Worm (Caenorhabditis elegans) whole organism, L3 larva: ENCODE results near the gene mrps-18A.
A peak's percentile ranks its signal among the peaks of the same experiment; 100 is the strongest.

Source experiments
- ceh-16 ChIP-seq: sonication (generic microtip); optimal IDR thresholded peaks from 2 replicates; lab custom pipeline; 2017; ENCODE audit warnings: missing biosample characterization, missing genetic modification characterization
- ceh-28 ChIP-seq: fragments of 150-350 bp; optimal IDR thresholded peaks from 2 replicates; lab custom pipeline; 2014; ENCODE audit warnings: missing biosample characterization, missing genetic modification reagents, missing genetic modification characterization
- ceh-82 ChIP-seq: fragments of 150-350 bp; optimal IDR thresholded peaks from 2 replicates; lab custom pipeline; 2014; ENCODE audit warnings: missing biosample characterization, missing genetic modification characterization
- ceh-9 ChIP-seq: sonication (generic microtip); optimal IDR thresholded peaks from 2 replicates; lab custom pipeline; 2018; ENCODE audit warnings: missing biosample characterization, missing genetic modification characterization
- daf-12 ChIP-seq: fragments of 150-350 bp; optimal IDR thresholded peaks from 2 replicates; lab custom pipeline; 2014; ENCODE audit warnings: missing biosample characterization, missing genetic modification reagents, missing genetic modification characterization
- egl-27 ChIP-seq: sonication (generic microtip); optimal IDR thresholded peaks from 4 replicates; lab custom pipeline; 2017; ENCODE audit warnings: missing biosample characterization, missing genetic modification reagents, missing genetic modification characterization
- egl-5 ChIP-seq: fragments of 150-350 bp; optimal IDR thresholded peaks from 2 replicates; lab custom pipeline; 2017; ENCODE audit warnings: missing biosample characterization, missing genetic modification reagents, missing genetic modification characterization, inconsistent platforms
- elt-1 ChIP-seq: fragments of 150-350 bp; optimal IDR thresholded peaks from 2 replicates; lab custom pipeline; 2014; ENCODE audit warnings: missing biosample characterization, missing genetic modification characterization
- elt-2 ChIP-seq: sonication (generic microtip); optimal IDR thresholded peaks from 2 replicates; lab custom pipeline; 2016; ENCODE audit warnings: missing genetic modification reagents, mild to moderate bottlenecking, missing genetic modification characterization, missing compliant biosample characterization
- elt-3 ChIP-seq, 3 experiments: fragments of 150-350 bp in 1 of 3; sonication (generic microtip) in 2 of 3; optimal IDR thresholded peaks; 2 replicates in 2 of 3; 4 replicates in 1 of 3; lab custom pipeline; 2014 to 2017; ENCODE audit warnings: missing biosample characterization in 3 of 3, missing genetic modification characterization in 3 of 3
- eor-1 ChIP-seq, 2 experiments: fragments of 150-350 bp; optimal IDR thresholded peaks; 2 replicates each; lab custom pipeline; 2014 to 2018; ENCODE audit warnings: missing biosample characterization in 2 of 2, missing genetic modification characterization in 2 of 2
- fkh-10 ChIP-seq: sonication (generic microtip); optimal IDR thresholded peaks from 2 replicates; lab custom pipeline; 2017; ENCODE audit warnings: missing biosample characterization, missing genetic modification reagents, missing genetic modification characterization
- fkh-2 ChIP-seq: fragments of 150-350 bp; optimal IDR thresholded peaks from 2 replicates; lab custom pipeline; 2014; ENCODE audit warnings: missing biosample characterization, missing genetic modification reagents, missing genetic modification characterization
- hmg-11 ChIP-seq: sonication (generic microtip); optimal IDR thresholded peaks from 2 replicates; lab custom pipeline; 2016; ENCODE audit warnings: missing genetic modification characterization, missing compliant biosample characterization
- lin-15B ChIP-seq: fragments of 150-350 bp; optimal IDR thresholded peaks from 2 replicates; lab custom pipeline; 2014; ENCODE audit warnings: missing biosample characterization, missing genetic modification characterization
- lin-39 ChIP-seq: fragments of 150-350 bp; optimal IDR thresholded peaks from 2 replicates; lab custom pipeline; 2018; ENCODE audit warnings: missing biosample characterization, missing genetic modification reagents, missing genetic modification characterization
- mdl-1 ChIP-seq: fragments of 150-350 bp; optimal IDR thresholded peaks from 2 replicates; lab custom pipeline; 2014; ENCODE audit warnings: missing biosample characterization, missing genetic modification characterization
- mml-1 ChIP-seq: fragments of 150-350 bp; sonication (generic microtip); optimal IDR thresholded peaks from 3 replicates; lab custom pipeline; 2014; ENCODE audit warnings: missing biosample characterization, missing genetic modification characterization
- nfya-1 ChIP-seq: sonication (generic microtip); optimal IDR thresholded peaks from 2 replicates; lab custom pipeline; 2017; ENCODE audit warnings: missing genetic modification characterization, mild to moderate bottlenecking, missing compliant biosample characterization, antibody characterized with exemption, moderate library complexity; ENCODE audit not compliant: insufficient read depth
- nhr-11 ChIP-seq: fragments of 150-350 bp; optimal IDR thresholded peaks from 2 replicates; lab custom pipeline; 2014; ENCODE audit warnings: missing biosample characterization, missing genetic modification characterization
- nhr-23 ChIP-seq: fragments of 150-350 bp; optimal IDR thresholded peaks from 2 replicates; lab custom pipeline; 2014; ENCODE audit warnings: missing biosample characterization, missing genetic modification reagents, missing genetic modification characterization
- nhr-28 ChIP-seq: fragments of 150-350 bp; optimal IDR thresholded peaks from 2 replicates; lab custom pipeline; 2014; ENCODE audit warnings: missing biosample characterization, missing genetic modification characterization
- nhr-77 ChIP-seq: fragments of 150-350 bp; optimal IDR thresholded peaks from 2 replicates; lab custom pipeline; 2014; ENCODE audit warnings: missing biosample characterization, missing genetic modification characterization
- pha-4 ChIP-seq: fragments of 150-350 bp; optimal IDR thresholded peaks from 2 replicates; lab custom pipeline; 2014; ENCODE audit warnings: missing biosample characterization, missing genetic modification reagents, missing genetic modification characterization
- pqm-1 ChIP-seq: fragments of 150-350 bp; optimal IDR thresholded peaks from 2 replicates; lab custom pipeline; 2017; ENCODE audit warnings: missing biosample characterization, missing genetic modification characterization, inconsistent platforms
- sea-2 ChIP-seq: fragments of 150-350 bp; sonication (generic microtip); optimal IDR thresholded peaks from 4 replicates; lab custom pipeline; 2014; ENCODE audit warnings: missing biosample characterization, missing genetic modification reagents, missing genetic modification characterization
- unc-39 ChIP-seq: sonication (generic microtip); optimal IDR thresholded peaks from 4 replicates; lab custom pipeline; 2017; ENCODE audit warnings: missing biosample characterization, missing genetic modification characterization
- unc-62 ChIP-seq: fragments of 150-350 bp; sonication (generic microtip); optimal IDR thresholded peaks from 4 replicates; lab custom pipeline; 2014; ENCODE audit warnings: missing biosample characterization, missing genetic modification reagents, missing genetic modification characterization
- ztf-11 ChIP-seq: fragments of 150-350 bp; optimal IDR thresholded peaks from 2 replicates; lab custom pipeline; 2014; ENCODE audit warnings: missing biosample characterization, missing genetic modification characterization

The mrps-18A gene

DNA sequence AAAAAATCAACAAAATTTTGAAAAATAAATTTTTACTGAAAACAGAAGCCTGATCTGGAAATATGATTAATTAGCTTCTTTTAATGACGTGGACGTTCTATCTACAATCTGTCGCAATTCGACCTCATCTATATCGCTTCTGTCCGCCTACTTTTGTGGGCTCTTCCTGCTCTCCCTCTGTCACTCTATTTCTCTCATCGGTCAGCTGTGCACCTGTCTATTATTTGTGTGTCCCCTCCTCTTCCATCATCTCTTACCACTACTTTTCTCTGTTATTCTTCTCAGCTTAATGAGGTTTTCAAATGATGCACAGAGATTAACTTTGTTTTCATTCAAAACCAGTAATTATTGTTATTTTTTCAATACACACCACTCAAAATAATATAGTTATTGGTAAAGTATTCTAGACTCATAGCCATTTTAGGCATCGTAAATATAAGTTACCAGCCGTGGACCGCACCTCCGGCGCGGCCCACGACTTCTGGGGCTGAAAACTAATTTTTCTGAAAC is 32.6 kb downstream of the mrps-18A start:
- TF ChIP-seq elt-3 (tag; optimal IDR thresholded peaks at IDR 0.05; lab: Kevin White, UChicago), result no peak
- TF ChIP-seq elt-1 (tag; lab: Kevin White, UChicago), result no peak
- no peak for TF ChIP-seq fkh-10 (GFP tag; lab: Kevin White, UChicago)
- no peak for TF ChIP-seq sea-2 (GFP tag; lab: Kevin White, UChicago)
- no peak for TF ChIP-seq nhr-28 (tag; lab: Kevin White, UChicago)
- no peak for TF ChIP-seq unc-62 (GFP tag; lab: Kevin White, UChicago)
- no peak for TF ChIP-seq unc-39 (tag; lab: Kevin White, UChicago)
- TF ChIP-seq ceh-9 (tag; lab: Kevin White, UChicago), result no peak
- no peak for TF ChIP-seq mml-1
- no peak for TF ChIP-seq mdl-1
- TF ChIP-seq lin-39 (tag; lab: Kevin White, UChicago), result no peak
- TF ChIP-seq, all 47 proteins: peak for 0

ce11 chrIII:8298216-8298920 is 33.4 kb downstream of the mrps-18A start:
- peak; percentile 20 for TF ChIP-seq lin-39 (tag; lab: Kevin White, UChicago)
- TF ChIP-seq eor-1 (tag; optimal IDR thresholded peaks at IDR 0.05; lab: Kevin White, UChicago), result no peak
- peak; percentile 58 for TF ChIP-seq elt-2 (tag; lab: Kevin White, UChicago)

- TF ChIP-seq fkh-2 (tag; lab: Kevin White, UChicago) (no peak), elt-2 (tag; lab: Kevin White, UChicago) (peak; percentile 13)
Measured at ce11 chrIII:8293260-8293659, 38.5 kb downstream of the mrps-18A start.

DNA sequence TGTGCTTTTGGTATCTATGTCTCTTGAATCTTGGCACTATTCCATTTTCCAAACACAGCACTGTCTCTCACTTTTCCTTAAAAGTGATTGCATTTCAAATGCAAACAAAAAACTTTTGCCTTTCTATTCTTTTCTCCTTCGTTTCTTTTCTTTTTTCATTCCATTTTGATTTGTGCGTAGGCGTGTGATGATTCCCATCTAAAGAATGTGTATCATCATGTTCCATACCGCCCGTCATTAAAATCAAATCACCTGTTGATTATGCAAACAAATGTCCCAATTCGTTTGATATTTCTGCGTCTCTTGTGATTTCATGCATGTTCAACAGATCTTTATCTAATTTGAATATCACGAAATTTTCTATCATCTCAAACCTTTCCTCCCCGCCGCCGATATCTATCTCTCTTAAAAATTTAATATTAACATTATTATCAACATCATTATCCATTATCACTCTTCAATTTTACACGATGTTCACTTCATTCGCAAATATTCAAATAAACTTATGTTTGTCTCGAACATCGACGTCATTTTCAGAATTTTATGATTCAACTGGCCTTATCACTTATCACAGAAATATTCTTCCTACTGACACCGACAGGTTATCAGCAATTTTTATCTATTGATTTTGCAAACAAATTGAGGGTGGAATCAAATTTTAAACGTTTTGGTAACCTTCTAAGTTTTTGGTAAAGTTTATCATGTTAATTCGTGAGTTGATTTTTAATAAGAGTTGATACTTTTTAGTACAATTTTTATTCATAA is 40.3 kb downstream of the mrps-18A start:
- TF ChIP-seq pha-4 (tag; lab: Kevin White, UChicago) (peak; percentile 46), eor-1 (tag; optimal IDR thresholded peaks at IDR 0.05; lab: Kevin White, UChicago) (no peak), elt-2 (tag; lab: Kevin White, UChicago) (peak; percentile 96), egl-5 (peak; percentile 61), daf-12 (tag; lab: Kevin White, UChicago) (no peak), pqm-1 (peak; percentile 90), ceh-28 (tag; lab: Kevin White, UChicago) (peak; percentile 24)

ce11 chrIII:8289181-8289580 is 42.5 kb downstream of the mrps-18A start:
- TF ChIP-seq egl-27 (tag; lab: Kevin White, UChicago), result no peak
- TF ChIP-seq nhr-23 (tag; lab: Kevin White, UChicago), result no peak
- TF ChIP-seq ceh-82 (tag; lab: Kevin White, UChicago), result no peak
- TF ChIP-seq eor-1 (tag; optimal IDR thresholded peaks at IDR 0.05; lab: Kevin White, UChicago), result no peak
- TF ChIP-seq egl-5, result peak; percentile 39

DNA sequence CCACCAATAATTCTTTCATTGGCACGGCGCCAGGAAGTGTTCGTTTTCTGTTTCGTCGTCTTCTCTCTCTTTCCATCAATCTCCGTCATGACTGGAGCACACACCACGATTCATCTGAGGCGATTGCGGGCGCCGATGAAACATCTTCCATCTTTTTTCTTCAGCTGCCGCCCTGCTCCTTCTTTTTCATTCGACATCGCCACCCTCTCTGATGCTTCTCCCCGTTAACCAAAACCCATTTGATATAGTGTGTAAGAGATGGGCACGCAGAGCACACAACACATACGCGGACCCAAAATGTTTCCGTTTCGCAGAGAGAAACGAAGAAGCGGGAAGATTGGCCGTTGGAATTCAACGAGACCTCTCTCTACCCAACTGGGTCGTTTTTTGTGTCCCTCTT is 44.2 kb downstream of the mrps-18A start:
- no peak for TF ChIP-seq fkh-10 (GFP tag; lab: Kevin White, UChicago)
- TF ChIP-seq nhr-77 (tag; lab: Kevin White, UChicago), result no peak
- TF ChIP-seq ztf-11 (tag; lab: Kevin White, UChicago), result no peak
- TF ChIP-seq lin-39 (tag; lab: Kevin White, UChicago), result peak; percentile 75
- no peak for TF ChIP-seq nhr-11 (tag; lab: Kevin White, UChicago)
- peak; percentile 18 for TF ChIP-seq hmg-11
- no peak for TF ChIP-seq daf-12 (tag; lab: Kevin White, UChicago)
- TF ChIP-seq nfya-1 (tag; lab: Kevin White, UChicago), result peak; percentile 59
- TF ChIP-seq ceh-16 (tag; lab: Kevin White, UChicago), result no peak
- no peak for TF ChIP-seq nhr-23 (tag; lab: Kevin White, UChicago)
- TF ChIP-seq elt-1 (tag; lab: Kevin White, UChicago), result no peak
- TF ChIP-seq mml-1, result no peak
- no peak for TF ChIP-seq lin-15B (tag; lab: Kevin White, UChicago)
- no peak for TF ChIP-seq pha-4 (tag; lab: Kevin White, UChicago)
- TF ChIP-seq pqm-1, result no peak
- TF ChIP-seq ceh-28 (tag; lab: Kevin White, UChicago), result no peak
- no peak for TF ChIP-seq nhr-28 (tag; lab: Kevin White, UChicago)
- TF ChIP-seq, all 47 proteins: peak for 3
